Worm (Caenorhabditis elegans): ENCODE measurements around the gene K11H3.3.
A peak's percentile ranks its signal among the peaks of the same experiment; 100 is the strongest.

Gene K11H3.3

DNA sequence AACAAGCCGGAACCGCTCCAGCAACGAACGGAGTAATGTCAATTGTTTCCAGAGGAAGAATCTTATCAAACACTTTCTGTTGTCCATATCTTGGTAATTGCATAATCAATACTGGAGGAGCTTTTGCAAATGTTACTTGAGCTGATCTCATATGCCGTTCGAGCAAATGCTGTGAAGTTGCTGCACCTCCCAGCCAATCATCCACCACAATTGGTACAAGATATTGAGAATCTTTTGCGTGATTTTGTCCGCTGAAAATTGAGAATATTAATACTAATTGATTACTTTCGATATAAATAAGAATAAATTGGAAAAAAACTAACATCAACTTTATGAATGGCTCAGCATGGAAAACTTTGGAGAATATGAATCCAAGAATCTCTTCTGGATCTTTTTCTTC is 48.1 kb downstream of the K11H3.3 start:
- TF ChIP-seq efl-1 (optimal IDR thresholded peaks at IDR 0.05) (no peak), efl-1 (GFP tag; optimal IDR thresholded peaks at IDR 0.05 in 1 of 2) (peak in 1 of 2 experiments; percentile 82), lin-35 (GFP tag; optimal IDR thresholded peaks at IDR 0.05) (no peak)

Measured in whole organism, L1 larva.